Worm (Caenorhabditis elegans): ENCODE results near the gene F36H5.8.

F36H5.8 gene

ce11 chrII:1761564-1761963 lies 11.1 kb upstream of the F36H5.8 start, which contains the start of gene F36H5.4:
Gene F36H5.4 (plus strand): TSS chrII:1761864.
- TF ChIP-seq lin-13 (tag; optimal IDR thresholded peaks at IDR 0.05) (no peak), ceh-39 (tag; optimal IDR thresholded peaks at IDR 0.05) (no peak), sem-2 (GFP tag; optimal IDR thresholded peaks at IDR 0.05) (no peak), cnd-1 (tag; optimal IDR thresholded peaks at IDR 0.05) (no peak), blmp-1 (tag; optimal IDR thresholded peaks at IDR 0.05) (no peak), elt-1 (tag; optimal IDR thresholded peaks at IDR 0.05; ENCODE audit: borderline replicate concordance, insufficient read depth) (no peak)

- no peak for TF ChIP-seq mab-5 (tag; optimal IDR thresholded peaks at IDR 0.05)
- TF ChIP-seq nhr-28 (tag; optimal IDR thresholded peaks at IDR 0.05), result no peak
- no peak for TF ChIP-seq lin-13 (tag; optimal IDR thresholded peaks at IDR 0.05)
- TF ChIP-seq blmp-1 (tag; optimal IDR thresholded peaks at IDR 0.05), result no peak
- TF ChIP-seq mls-2 (tag; optimal IDR thresholded peaks at IDR 0.05), result no peak
- TF ChIP-seq unc-120 (tag; optimal IDR thresholded peaks at IDR 0.05; ENCODE audit: poor library complexity, severe bottlenecking), result no peak
- TF ChIP-seq nhr-237 (tag; optimal IDR thresholded peaks at IDR 0.05), result no peak
- TF ChIP-seq pha-4 (tag; optimal IDR thresholded peaks at IDR 0.05), result no peak
- TF ChIP-seq ceh-83 (GFP tag; optimal IDR thresholded peaks at IDR 0.05), result no peak
Measured at ce11 chrII:1759602-1760001, 9.1 kb upstream of the F36H5.8 start, which contains the start of gene F36H5.18. Gene F36H5.18 (plus strand): TSS chrII:1759902.

- TF ChIP-seq lin-32 (GFP tag; optimal IDR thresholded peaks at IDR 0.05) (no peak), zip-8 (tag; optimal IDR thresholded peaks at IDR 0.05) (peak; percentile 19)
Measured at ce11 chrII:1757033-1757432, 6.5 kb upstream of the F36H5.8 start, which contains the start of gene F36H5.10. Gene F36H5.10 (plus strand): TSS chrII:1757333.

ce11 chrII:1756582-1756981 lies 6.1 kb upstream of the F36H5.8 start, which contains the start of gene fbxb-53:
Gene fbxb-53 (plus strand): TSS chrII:1756882.
- TF ChIP-seq ces-1 (GFP tag; optimal IDR thresholded peaks at IDR 0.05) (no peak), lin-13 (tag; optimal IDR thresholded peaks at IDR 0.05) (no peak), elt-1 (tag; optimal IDR thresholded peaks at IDR 0.05; ENCODE audit: borderline replicate concordance, insufficient read depth) (peak; percentile 44)

ce11 chrII:1756072-1756471 lies 5.6 kb upstream of the F36H5.8 start, which contains the start of gene F36H5.17:
Gene F36H5.17 (minus strand): TSS chrII:1756172.
- TF ChIP-seq lin-32 (GFP tag; optimal IDR thresholded peaks at IDR 0.05) (no peak), unc-39 (tag; optimal IDR thresholded peaks at IDR 0.05) (no peak), unc-62 (GFP tag; optimal IDR thresholded peaks at IDR 0.05) (no peak), cnd-1 (tag; optimal IDR thresholded peaks at IDR 0.05) (no peak), mls-2 (tag; optimal IDR thresholded peaks at IDR 0.05) (no peak), drap-1 (GFP tag; optimal IDR thresholded peaks at IDR 0.05) (no peak), zip-8 (tag; optimal IDR thresholded peaks at IDR 0.05) (no peak), nhr-28 (tag; optimal IDR thresholded peaks at IDR 0.05) (no peak), blmp-1 (tag; optimal IDR thresholded peaks at IDR 0.05) (no peak), lin-13 (tag; optimal IDR thresholded peaks at IDR 0.05) (no peak), ham-2 (GFP tag; optimal IDR thresholded peaks at IDR 0.05) (no peak), ceh-43 (GFP tag; optimal IDR thresholded peaks at IDR 0.05) (no peak)

- TF ChIP-seq mep-1 (tag; optimal IDR thresholded peaks at IDR 0.05) (no peak), nhr-2 (tag; optimal IDR thresholded peaks at IDR 0.05) (no peak), pha-4 (tag; optimal IDR thresholded peaks at IDR 0.05) (no peak), ceh-39 (tag; optimal IDR thresholded peaks at IDR 0.05) (no peak), nhr-237 (tag; optimal IDR thresholded peaks at IDR 0.05) (no peak), mls-2 (tag; optimal IDR thresholded peaks at IDR 0.05) (no peak)
Measured at ce11 chrII:1752990-1753389, 2.5 kb upstream of the F36H5.8 start, which contains the start of gene F36H5.9. Gene F36H5.9 (minus strand): TSS chrII:1753090.

- TF ChIP-seq pha-4 (tag; optimal IDR thresholded peaks at IDR 0.05) (no peak), mab-5 (tag; optimal IDR thresholded peaks at IDR 0.05) (no peak), flh-1 (GFP tag; optimal IDR thresholded peaks at IDR 0.05) (no peak), nhr-2 (tag; optimal IDR thresholded peaks at IDR 0.05) (no peak), cnd-1 (tag; optimal IDR thresholded peaks at IDR 0.05) (no peak), unc-62 (GFP tag; optimal IDR thresholded peaks at IDR 0.05) (no peak), lin-32 (GFP tag; optimal IDR thresholded peaks at IDR 0.05) (no peak), unc-120 (tag; optimal IDR thresholded peaks at IDR 0.05; ENCODE audit: poor library complexity, severe bottlenecking) (no peak), bed-3 (GFP tag; optimal IDR thresholded peaks at IDR 0.05) (no peak), unc-39 (tag; optimal IDR thresholded peaks at IDR 0.05) (no peak), mep-1 (tag; optimal IDR thresholded peaks at IDR 0.05) (no peak), lsy-2 (tag; optimal IDR thresholded peaks at IDR 0.05) (no peak), tbx-8 (GFP tag; optimal IDR thresholded peaks at IDR 0.05) (no peak), nhr-237 (tag; optimal IDR thresholded peaks at IDR 0.05) (no peak)
Measured at ce11 chrII:1744183-1744582, 6.3 kb downstream of the F36H5.8 start, which contains the start of gene clec-19. Gene clec-19 (plus strand): TSS chrII:1744483.
